Worm (Caenorhabditis elegans) whole organism, late embryonic: ENCODE results near the gene lat-1.

Source experiments
- C38D4.7 ChIP-seq: fragments of 200-800 bp; sonication (Bioruptor generic); optimal IDR thresholded peaks from 2 replicates; lab custom pipeline; 2018; ENCODE audit warnings: mild to moderate bottlenecking, missing genetic modification characterization, moderate library complexity, missing compliant biosample characterization
- F13H6.1 ChIP-seq: sonication (generic microtip); optimal IDR thresholded peaks from 2 replicates; lab custom pipeline; 2016; ENCODE audit warnings: missing genetic modification characterization, missing compliant biosample characterization
- T23F11.4 ChIP-seq: fragments of 200-800 bp; sonication (Bioruptor generic); optimal IDR thresholded peaks from 2 replicates; lab custom pipeline; 2018; ENCODE audit warnings: mild to moderate bottlenecking, missing genetic modification characterization, missing compliant biosample characterization
- Y22D7AL.16 ChIP-seq: sonication (generic microtip); optimal IDR thresholded peaks from 2 replicates; lab custom pipeline; 2016; ENCODE audit warnings: missing genetic modification characterization, missing compliant biosample characterization
- ceh-14 ChIP-seq: sonication (generic microtip); optimal IDR thresholded peaks from 2 replicates; lab custom pipeline; 2016; ENCODE audit warnings: missing genotype, missing genetic modification characterization, missing compliant biosample characterization
- ceh-19 ChIP-seq: fragments of 200-800 bp; sonication (Bioruptor generic); optimal IDR thresholded peaks from 2 replicates; lab custom pipeline; 2018; ENCODE audit warnings: mild to moderate bottlenecking, missing genetic modification characterization, missing compliant biosample characterization
- ceh-30 ChIP-seq: fragments of 150-350 bp; optimal IDR thresholded peaks from 2 replicates; lab custom pipeline; 2014; ENCODE audit warnings: missing biosample characterization, missing genetic modification characterization
- ceh-31 ChIP-seq: sonication (generic microtip); optimal IDR thresholded peaks from 2 replicates; lab custom pipeline; 2016; ENCODE audit warnings: missing genetic modification characterization, missing compliant biosample characterization
- ceh-34 ChIP-seq: sonication (generic microtip); optimal IDR thresholded peaks from 2 replicates; lab custom pipeline; 2016; ENCODE audit warnings: mild to moderate bottlenecking, missing genetic modification characterization, missing compliant biosample characterization
- ceh-45 ChIP-seq: fragments of 200-800 bp; sonication (Bioruptor generic); IDR thresholded peaks from 2 replicates; pipeline ENCODE4 v1.3.6; 2022; ENCODE audit warnings: missing genetic modification reagents, missing genetic modification characterization, missing compliant biosample characterization
- ceh-6 ChIP-seq: fragments of 200-800 bp; sonication (Bioruptor generic); optimal IDR thresholded peaks from 2 replicates; lab custom pipeline; 2018; ENCODE audit warnings: mild to moderate bottlenecking, missing genetic modification characterization, missing compliant biosample characterization
- ceh-9 ChIP-seq: sonication (generic microtip); optimal IDR thresholded peaks from 2 replicates; lab custom pipeline; 2016; ENCODE audit warnings: mild to moderate bottlenecking, missing genetic modification characterization, inconsistent platforms, missing compliant biosample characterization
- che-1 ChIP-seq: sonication (generic microtip); optimal IDR thresholded peaks from 2 replicates; lab custom pipeline; 2016; ENCODE audit warnings: mild to moderate bottlenecking, missing genetic modification characterization, missing compliant biosample characterization
- dve-1 ChIP-seq: sonication (generic microtip); optimal IDR thresholded peaks from 2 replicates; lab custom pipeline; 2017; ENCODE audit warnings: antibody characterized with exemption, mild to moderate bottlenecking, missing genetic modification characterization, missing compliant biosample characterization
- elt-2 ChIP-seq: sonication (generic microtip); optimal IDR thresholded peaks from 2 replicates; lab custom pipeline; 2016; ENCODE audit warnings: missing genetic modification reagents, missing genetic modification characterization, missing compliant biosample characterization
- elt-4 ChIP-seq: sonication (generic microtip); optimal IDR thresholded peaks from 2 replicates; lab custom pipeline; 2016; ENCODE audit warnings: missing genetic modification characterization, missing compliant biosample characterization
- ets-4 ChIP-seq: sonication (generic microtip); optimal IDR thresholded peaks from 2 replicates; lab custom pipeline; 2016; ENCODE audit warnings: missing genetic modification characterization, missing compliant biosample characterization
- fkh-10 ChIP-seq: fragments of 150-350 bp; optimal IDR thresholded peaks from 2 replicates; lab custom pipeline; 2014; ENCODE audit warnings: missing biosample characterization, missing genetic modification reagents, missing genetic modification characterization
- gmeb-2 ChIP-seq: sonication (generic microtip); optimal IDR thresholded peaks from 2 replicates; lab custom pipeline; 2016; ENCODE audit warnings: missing genetic modification characterization, inconsistent platforms, missing compliant biosample characterization
- hlh-30 ChIP-seq: sonication (generic microtip); optimal IDR thresholded peaks from 2 replicates; lab custom pipeline; 2017; ENCODE audit warnings: antibody characterized with exemption, missing genetic modification characterization, missing compliant biosample characterization; ENCODE audit not compliant: insufficient read depth
- hlh-6 ChIP-seq: sonication (generic microtip); optimal IDR thresholded peaks from 2 replicates; lab custom pipeline; 2016; ENCODE audit warnings: missing genotype, missing genetic modification characterization, missing compliant biosample characterization
- hlh-8 ChIP-seq: sonication (generic microtip); optimal IDR thresholded peaks from 2 replicates; lab custom pipeline; 2016; ENCODE audit warnings: missing genotype, missing genetic modification characterization, missing compliant biosample characterization
- mec-3 ChIP-seq: sonication (generic microtip); optimal IDR thresholded peaks from 2 replicates; lab custom pipeline; 2016; ENCODE audit warnings: borderline replicate concordance, missing genetic modification characterization, missing compliant biosample characterization
- nfya-1 ChIP-seq: sonication (generic microtip); optimal IDR thresholded peaks from 2 replicates; lab custom pipeline; 2017; ENCODE audit warnings: missing genetic modification characterization, mild to moderate bottlenecking, missing compliant biosample characterization, antibody characterized with exemption, moderate library complexity
- nhr-11 ChIP-seq: fragments of 150-350 bp; optimal IDR thresholded peaks from 2 replicates; lab custom pipeline; 2014; ENCODE audit warnings: missing biosample characterization, missing genetic modification characterization
- odd-2 ChIP-seq: sonication (generic microtip); optimal IDR thresholded peaks from 2 replicates; lab custom pipeline; 2017; ENCODE audit warnings: antibody characterized with exemption, mild to moderate bottlenecking, missing genetic modification characterization, missing compliant biosample characterization
- pag-3 ChIP-seq: sonication (generic microtip); optimal IDR thresholded peaks from 2 replicates; lab custom pipeline; 2016; ENCODE audit warnings: missing compliant biosample characterization, missing genetic modification characterization, borderline replicate concordance
- pqm-1 ChIP-seq: sonication (generic microtip); optimal IDR thresholded peaks from 2 replicates; lab custom pipeline; 2016; ENCODE audit warnings: missing genetic modification characterization, missing compliant biosample characterization
- pros-1 ChIP-seq: fragments of 150-350 bp; optimal IDR thresholded peaks from 2 replicates; lab custom pipeline; 2014; ENCODE audit warnings: missing biosample characterization, missing genetic modification reagents, missing genetic modification characterization
- ref-2 ChIP-seq: sonication (generic microtip); optimal IDR thresholded peaks from 2 replicates; lab custom pipeline; 2016; ENCODE audit warnings: missing genetic modification characterization, missing compliant biosample characterization
- rnt-1 ChIP-seq: sonication (generic microtip); optimal IDR thresholded peaks from 2 replicates; lab custom pipeline; 2016; ENCODE audit warnings: missing genetic modification characterization, missing compliant biosample characterization
- sdc-2 ChIP-seq: sonication (generic microtip); optimal IDR thresholded peaks from 2 replicates; lab custom pipeline; 2016; ENCODE audit warnings: missing genotype, missing genetic modification characterization, missing compliant biosample characterization
- tbx-2 ChIP-seq: sonication (generic microtip); optimal IDR thresholded peaks from 2 replicates; lab custom pipeline; 2016; ENCODE audit warnings: missing genetic modification characterization, missing compliant biosample characterization
- tbx-7 ChIP-seq: sonication (generic microtip); optimal IDR thresholded peaks from 2 replicates; lab custom pipeline; 2016; ENCODE audit warnings: missing genotype, missing genetic modification characterization, missing compliant biosample characterization
- unc-42 ChIP-seq: sonication (generic microtip); optimal IDR thresholded peaks from 2 replicates; lab custom pipeline; 2016; ENCODE audit warnings: missing genotype, missing genetic modification characterization, missing compliant biosample characterization
- unc-55 ChIP-seq: sonication (generic microtip); optimal IDR thresholded peaks from 2 replicates; lab custom pipeline; 2017; ENCODE audit warnings: missing biosample characterization, missing genetic modification reagents, missing genetic modification characterization
- zip-5 ChIP-seq: sonication (generic microtip); optimal IDR thresholded peaks from 2 replicates; lab custom pipeline; 2016; ENCODE audit warnings: missing genetic modification characterization, missing compliant biosample characterization

The lat-1 gene

ce11 chrII:8938907-8939622, 42.4 kb downstream of the lat-1 start:
- TF ChIP-seq unc-55 (GFP tag; lab: Kevin White, UChicago) (no peak), ceh-19 (GFP tag; lab: Kevin White, UChicago) (no peak), mec-3 (tag; lab: Kevin White, UChicago) (no peak), pros-1 (no peak), che-1 (tag; lab: Kevin White, UChicago) (no peak), dve-1 (tag; lab: Kevin White, UChicago) (no peak), nfya-1 (tag; lab: Kevin White, UChicago) (no peak), pag-3 (tag; lab: Kevin White, UChicago) (no peak), elt-4 (no peak), tbx-7 (tag; lab: Kevin White, UChicago) (no peak), Y22D7AL.16 (no peak), zip-5 (tag; lab: Kevin White, UChicago) (no peak)

DNA sequence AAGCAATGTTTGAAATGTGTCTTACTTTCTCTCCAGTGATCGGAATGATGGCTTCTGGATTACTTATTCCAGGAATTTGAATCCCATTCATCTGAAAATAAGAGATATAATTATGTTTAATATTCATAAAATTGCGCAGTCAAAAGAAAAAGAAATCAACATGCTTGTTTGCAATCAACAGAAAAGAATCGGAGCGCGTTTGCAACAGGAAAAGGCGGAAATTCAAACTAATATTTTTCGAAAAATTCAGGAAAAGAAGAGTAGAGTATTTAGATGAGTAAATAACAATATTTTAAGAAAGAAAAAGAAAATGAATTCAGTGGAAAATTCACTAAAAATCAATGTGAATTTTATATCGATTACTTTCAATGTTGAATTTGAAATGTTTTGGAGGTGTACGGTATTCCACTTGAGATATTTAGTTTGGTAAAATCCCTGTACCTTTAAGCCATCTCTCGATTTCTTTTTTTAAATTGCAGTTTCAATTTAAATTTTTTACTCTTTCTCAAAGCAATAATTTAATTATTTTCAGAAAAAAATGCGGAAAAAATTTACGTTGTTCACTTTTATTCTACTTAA, 43.8 kb downstream of the lat-1 start, which contains the start of the genes set-17 and T21B10.4:
Gene set-17, minus strand, starts transcription at position 127 of the 579 bp plus-strand sequence.
Gene T21B10.4, plus strand, starts transcription at position 533 of the 579 bp plus-strand sequence.
- no peak for TF ChIP-seq gmeb-2
- TF ChIP-seq ceh-19 (GFP tag; lab: Kevin White, UChicago): no peak
- no peak for TF ChIP-seq fkh-10 (GFP tag; lab: Kevin White, UChicago)
- TF ChIP-seq rnt-1 (tag; lab: Kevin White, UChicago): no peak
- no peak for TF ChIP-seq C38D4.7
- TF ChIP-seq hlh-8 (tag; lab: Kevin White, UChicago): no peak
- no peak for TF ChIP-seq pqm-1 (tag; lab: Kevin White, UChicago)
- no peak for TF ChIP-seq elt-4
- TF ChIP-seq F13H6.1 (tag; lab: Kevin White, UChicago): no peak
- TF ChIP-seq ceh-45 (GFP tag; lab: Robert Waterston, UW): no peak

DNA sequence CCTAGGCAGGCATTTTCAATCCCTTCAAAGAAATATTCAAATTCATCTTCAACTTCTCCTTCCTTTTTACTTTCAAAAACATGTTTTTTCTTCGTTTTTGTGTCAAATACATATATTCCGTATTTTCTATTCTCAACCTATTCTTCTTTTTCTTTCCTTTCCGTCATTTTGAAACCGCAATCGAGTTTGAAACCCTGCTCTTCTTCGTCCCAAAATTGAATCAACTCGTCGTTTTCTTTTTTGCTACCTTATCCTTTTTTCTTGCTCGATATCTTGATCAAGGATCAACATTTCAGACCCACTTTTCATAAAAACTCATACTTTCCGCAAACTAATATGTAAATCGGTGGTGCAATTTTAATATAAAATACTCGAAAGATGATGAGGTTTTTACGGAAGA, 48.5 kb downstream of the lat-1 start:
- TF ChIP-seq unc-42 (peak; percentile 82), ceh-34 (no peak)
- TF ChIP-seq, all 69 proteins: peak for 1

DNA sequence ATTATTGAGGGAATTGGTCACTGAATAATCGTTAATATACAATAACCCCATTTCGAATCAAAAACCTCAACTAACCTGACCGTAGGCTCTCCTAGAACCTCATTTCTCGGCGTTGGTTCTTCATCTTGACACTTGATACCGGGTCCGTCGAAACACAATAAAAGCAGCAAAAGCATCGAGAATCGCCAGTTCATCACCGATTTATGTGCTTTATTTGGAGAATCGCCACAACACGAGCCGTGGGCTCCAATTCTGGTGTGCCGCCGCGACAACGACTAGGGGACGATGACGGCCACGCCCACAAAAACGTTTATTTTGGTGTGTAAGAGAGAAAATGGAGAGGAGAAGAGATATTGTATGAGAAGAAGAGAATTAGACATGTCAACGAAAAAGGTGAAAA, 50.8 kb downstream of the lat-1 start, which contains the start of gene cutl-15:
Gene cutl-15, minus strand, starts transcription at position 298 of the 400 bp plus-strand sequence.
- no peak for TF ChIP-seq ref-2
- no peak for TF ChIP-seq tbx-2 (tag; lab: Kevin White, UChicago)
- TF ChIP-seq hlh-30 (tag; lab: Kevin White, UChicago): no peak
- TF ChIP-seq odd-2 (tag; lab: Kevin White, UChicago): no peak
- TF ChIP-seq ceh-14 (tag; lab: Kevin White, UChicago): no peak
- no peak for TF ChIP-seq hlh-6 (tag; lab: Kevin White, UChicago)
- TF ChIP-seq ets-4 (tag; lab: Kevin White, UChicago): no peak
- no peak for TF ChIP-seq ceh-9 (tag; lab: Kevin White, UChicago)
- no peak for TF ChIP-seq unc-42
- TF ChIP-seq rnt-1 (tag; lab: Kevin White, UChicago): no peak
- TF ChIP-seq ceh-30 (tag; lab: Kevin White, UChicago): no peak
- no peak for TF ChIP-seq ceh-31
- TF ChIP-seq nhr-11 (tag; lab: Kevin White, UChicago): no peak
- TF ChIP-seq sdc-2: no peak
- TF ChIP-seq T23F11.4 (GFP tag; lab: Kevin White, UChicago): no peak
- no peak for TF ChIP-seq ceh-6 (GFP tag; lab: Kevin White, UChicago)
- no peak for TF ChIP-seq elt-2 (tag; lab: Kevin White, UChicago)
